Worm (Caenorhabditis elegans) whole organism, midembryonic: ENCODE measurements around the gene rhi-1.

Experiments used
- flt-1 ChIP-seq: fragments of 200-800 bp; sonication (Bioruptor generic); IDR thresholded peaks from 2 replicates; pipeline ENCODE4 v1.3.6; 2022; ENCODE audit warnings: missing genetic modification characterization, missing compliant biosample characterization
- klf-2 ChIP-seq: fragments of 200-800 bp; sonication (Bioruptor generic); conservative IDR thresholded peaks from 2 replicates; pipeline ENCODE4 v1.3.6; 2022; ENCODE audit warnings: missing genetic modification reagents, missing genetic modification characterization, missing compliant biosample characterization
- med-1 ChIP-seq: sonication (generic microtip); optimal IDR thresholded peaks from 2 replicates; lab custom pipeline; 2017; ENCODE audit warnings: missing genetic modification characterization, mild to moderate bottlenecking, missing compliant biosample characterization, antibody characterized with exemption, missing genetic modification reagents; ENCODE audit not compliant: insufficient read depth

DNA sequence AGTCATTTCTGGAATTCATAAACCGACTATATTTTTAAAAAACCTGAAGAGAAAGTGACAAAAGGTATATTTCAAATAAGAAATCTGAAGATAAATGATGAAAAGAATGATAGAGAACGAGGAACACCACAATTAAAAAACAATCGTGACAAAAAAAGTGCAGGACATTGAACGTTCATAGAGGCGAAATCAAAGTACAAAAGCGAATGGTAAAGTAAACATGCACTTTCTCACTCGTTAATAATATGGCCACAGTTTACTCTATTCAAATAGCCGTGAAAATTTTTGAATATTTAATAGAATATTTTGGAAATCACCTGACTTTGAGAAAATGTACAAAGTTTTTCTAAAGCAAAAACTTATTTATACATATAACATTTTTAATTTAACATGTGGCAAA is 16.1 kb upstream of the rhi-1 start, which contains the start of gene F46H6.5:
- no peak for TF ChIP-seq klf-2 (GFP tag; lab: Robert Waterston, UW)
- no peak for TF ChIP-seq flt-1 (GFP tag; lab: Robert Waterston, UW)
- TF ChIP-seq med-1 (GFP tag; lab: Kevin White, UChicago), result no peak
